Fruit fly (Drosophila melanogaster) whole organism, embryonic: ENCODE measurements around the gene CG17637.

Source experiments
- C15 ChIP-seq: fragments of 200-800 bp; sonication (Bioruptor generic); IDR thresholded peaks from 3 replicates; pipeline ENCODE4 v1.3.6; 2022; ENCODE audit warnings: missing biosample characterization, missing genetic modification characterization
- CG11093 ChIP-seq: fragments of 200-800 bp; sonication (Bioruptor generic); IDR thresholded peaks from 3 replicates; pipeline ENCODE4 v1.3.6; 2022; ENCODE audit warnings: missing biosample characterization, missing genetic modification characterization
- CG11696 ChIP-seq: fragments of 200-800 bp; sonication (Bioruptor generic); IDR thresholded peaks from 2 replicates; pipeline ENCODE4 v1.3.6; 2022; ENCODE audit warnings: missing biosample characterization, missing genetic modification characterization
- CG12659 ChIP-seq: fragments of 200-800 bp; sonication (Bioruptor generic); optimal IDR thresholded peaks from 3 replicates; lab custom pipeline; 2017; ENCODE audit warnings: mild to moderate bottlenecking, missing biosample characterization, missing genetic modification reagents, missing genetic modification characterization
- CG13123 ChIP-seq: fragments of 200-800 bp; sonication (Bioruptor generic); optimal IDR thresholded peaks from 2 replicates; lab custom pipeline; 2016; ENCODE audit warnings: missing biosample characterization, missing genetic modification characterization
- CG13624 ChIP-seq: fragments of 200-800 bp; sonication (Bioruptor generic); optimal IDR thresholded peaks from 2 replicates; lab custom pipeline; 2016; ENCODE audit warnings: missing biosample characterization, missing genetic modification characterization
- CG1603 ChIP-seq: fragments of 200-800 bp; sonication (Bioruptor generic); optimal IDR thresholded peaks from 2 replicates; lab custom pipeline; 2019; ENCODE audit warnings: missing biosample characterization, mild to moderate bottlenecking, missing genetic modification characterization, moderate library complexity
- CG18764 ChIP-seq: fragments of 200-800 bp; sonication (Bioruptor generic); optimal IDR thresholded peaks from 3 replicates; lab custom pipeline; 2016; ENCODE audit warnings: missing biosample characterization, missing genetic modification characterization
- CG5180 ChIP-seq: fragments of 200-800 bp; sonication (Bioruptor generic); optimal IDR thresholded peaks from 3 replicates; lab custom pipeline; 2017; ENCODE audit warnings: missing biosample characterization, missing genetic modification characterization, mild to moderate bottlenecking, moderate library complexity, missing genetic modification reagents
- CG6254 ChIP-seq: fragments of 200-800 bp; sonication (Bioruptor generic); optimal IDR thresholded peaks from 3 replicates; lab custom pipeline; 2017; ENCODE audit warnings: mild to moderate bottlenecking, missing biosample characterization, missing genetic modification reagents, missing genetic modification characterization
- CG6272 ChIP-seq: fragments of 200-800 bp; sonication (Bioruptor generic); IDR thresholded peaks from 2 replicates; pipeline ENCODE4 v1.3.6; 2022; ENCODE audit warnings: missing biosample characterization, missing genetic modification characterization
- CG6854 ChIP-seq: fragments of 200-800 bp; sonication (Bioruptor generic); optimal IDR thresholded peaks from 3 replicates; lab custom pipeline; 2017; ENCODE audit warnings: missing biosample characterization, mild to moderate bottlenecking, missing genetic modification characterization
- CG7271 ChIP-seq: fragments of 200-800 bp; sonication (Bioruptor generic); optimal IDR thresholded peaks from 2 replicates; lab custom pipeline; 2018; ENCODE audit warnings: missing biosample characterization, mild to moderate bottlenecking, missing genetic modification characterization, moderate library complexity
- CG7987 ChIP-seq: fragments of 200-800 bp; sonication (Bioruptor generic); optimal IDR thresholded peaks from 2 replicates; lab custom pipeline; 2018; ENCODE audit warnings: missing biosample characterization, mild to moderate bottlenecking, missing genetic modification characterization, moderate library complexity
- CG8924 ChIP-seq: fragments of 200-800 bp; optimal IDR thresholded peaks from 3 replicates; lab custom pipeline; 2019; ENCODE audit warnings: missing biosample characterization, mild to moderate bottlenecking, missing genetic modification characterization, moderate library complexity
- CTCF ChIP-seq: fragments of 200-800 bp; sonication (Bioruptor generic); optimal IDR thresholded peaks from 2 replicates; lab custom pipeline; 2017; ENCODE audit warnings: missing biosample characterization, mild to moderate bottlenecking, missing genetic modification characterization, moderate library complexity
- CkIIα-i1 ChIP-seq: fragments of 200-800 bp; sonication (Bioruptor generic); IDR thresholded peaks from 2 replicates; pipeline ENCODE4 v1.3.6; 2022; ENCODE audit warnings: missing biosample characterization, missing genetic modification characterization
- CoRest ChIP-seq: fragments of 200-800 bp; sonication (Bioruptor generic); optimal IDR thresholded peaks from 3 replicates; lab custom pipeline; 2018; ENCODE audit warnings: missing biosample characterization, mild to moderate bottlenecking, missing genetic modification characterization, moderate library complexity
- CrebB ChIP-seq: fragments of 200-800 bp; sonication (Bioruptor generic); optimal IDR thresholded peaks from 3 replicates; lab custom pipeline; 2018; ENCODE audit warnings: missing biosample characterization, mild to moderate bottlenecking, missing genetic modification characterization
- D19B ChIP-seq: fragments of 200-800 bp; sonication (Bioruptor generic); optimal IDR thresholded peaks from 2 replicates; lab custom pipeline; 2017; ENCODE audit warnings: missing biosample characterization, mild to moderate bottlenecking, missing genetic modification characterization
- Elba2 ChIP-seq: fragments of 200-800 bp; sonication (Bioruptor generic); optimal IDR thresholded peaks from 3 replicates; lab custom pipeline; 2016; ENCODE audit warnings: missing biosample characterization, missing genetic modification characterization
- Fer1 ChIP-seq: fragments of 200-800 bp; sonication (Bioruptor generic); optimal IDR thresholded peaks from 2 replicates; lab custom pipeline; 2017; ENCODE audit warnings: missing biosample characterization, mild to moderate bottlenecking, missing genetic modification characterization
- Hmr ChIP-seq: fragments of 200-800 bp; sonication (Bioruptor generic); optimal IDR thresholded peaks from 3 replicates; lab custom pipeline; 2017; ENCODE audit warnings: mild to moderate bottlenecking, missing biosample characterization, missing genetic modification reagents, missing genetic modification characterization
- PHDP ChIP-seq: fragments of 200-800 bp; sonication (Bioruptor generic); optimal IDR thresholded peaks from 3 replicates; lab custom pipeline; 2018; ENCODE audit warnings: missing biosample characterization, mild to moderate bottlenecking, missing genetic modification characterization, moderate library complexity
- Sin3A ChIP-seq: fragments of >200 bp; optimal IDR thresholded peaks from 2 replicates; lab custom pipeline; 2018
- Trl ChIP-seq, 3 experiments: fragments of >200 bp in 2 of 3; fragments of 200-800 bp in 1 of 3; sonication (Bioruptor generic) in 1 of 3; optimal IDR thresholded peaks; 2 replicates in 1 of 3; 3 replicates in 2 of 3; lab custom pipeline; 2016 to 2017; ENCODE audit warnings: missing biosample characterization in 1 of 3, missing genetic modification characterization in 1 of 3
- Usf ChIP-seq: fragments of 200-800 bp; sonication (Bioruptor generic); optimal IDR thresholded peaks from 2 replicates; lab custom pipeline; 2017; ENCODE audit warnings: missing genotype, missing biosample characterization, missing genetic modification characterization
- ac ChIP-seq: fragments of 200-800 bp; sonication (Bioruptor generic); optimal IDR thresholded peaks from 3 replicates; lab custom pipeline; 2017; ENCODE audit warnings: missing biosample characterization, mild to moderate bottlenecking, missing genetic modification characterization
- ara ChIP-seq: fragments of 200-800 bp; sonication (Bioruptor generic); IDR thresholded peaks from 2 replicates; pipeline ENCODE4 v1.3.6; 2022; ENCODE audit warnings: missing biosample characterization, missing genetic modification characterization
- ash1 ChIP-seq: fragments of 200-800 bp; sonication (Bioruptor generic); optimal IDR thresholded peaks from 2 replicates; lab custom pipeline; 2018; ENCODE audit warnings: missing biosample characterization, mild to moderate bottlenecking, missing genetic modification characterization
- az2 ChIP-seq: fragments of 200-800 bp; sonication (Bioruptor generic); optimal IDR thresholded peaks from 3 replicates; lab custom pipeline; 2016; ENCODE audit warnings: missing biosample characterization, missing genetic modification characterization
- bowl ChIP-seq: fragments of 200-800 bp; sonication (Bioruptor generic); IDR thresholded peaks from 2 replicates; pipeline ENCODE4 v1.3.6; 2022; ENCODE audit warnings: missing biosample characterization, missing genetic modification characterization
- chinmo ChIP-seq: fragments of 200-800 bp; sonication (Bioruptor generic); IDR thresholded peaks from 4 replicates; pipeline ENCODE4 v1.3.6; 2022; ENCODE audit warnings: missing biosample characterization, missing genetic modification characterization; ENCODE audit not compliant: partially characterized antibody
- ci ChIP-seq: fragments of 200-800 bp; sonication (Bioruptor generic); IDR thresholded peaks from 3 replicates; pipeline ENCODE4 v1.3.6; 2022; ENCODE audit warnings: missing biosample characterization, missing genetic modification characterization
- disco-r ChIP-seq: fragments of 200-800 bp; sonication (Bioruptor generic); optimal IDR thresholded peaks from 2 replicates; lab custom pipeline; 2016; ENCODE audit warnings: missing biosample characterization, missing genetic modification characterization
- fd102C ChIP-seq: fragments of 200-800 bp; sonication (Bioruptor generic); optimal IDR thresholded peaks from 2 replicates; lab custom pipeline; 2018; ENCODE audit warnings: missing biosample characterization, mild to moderate bottlenecking, missing genetic modification characterization, moderate library complexity
- ftz-f1 ChIP-seq: fragments of 200-800 bp; sonication (Bioruptor generic); optimal IDR thresholded peaks from 2 replicates; lab custom pipeline; 2016; ENCODE audit warnings: missing biosample characterization, missing genetic modification characterization
- hbn ChIP-seq: fragments of 200-800 bp; sonication (Bioruptor generic); IDR thresholded peaks from 2 replicates; pipeline ENCODE4 v1.3.6; 2022; ENCODE audit warnings: missing biosample characterization, missing genetic modification characterization; ENCODE audit not compliant: partially characterized antibody
- kah ChIP-seq: fragments of 200-800 bp; sonication (Bioruptor generic); optimal IDR thresholded peaks from 2 replicates; lab custom pipeline; 2018; ENCODE audit warnings: missing biosample characterization, mild to moderate bottlenecking, missing genetic modification characterization
- lmd ChIP-seq: fragments of 200-800 bp; sonication (Bioruptor generic); IDR thresholded peaks from 2 replicates; pipeline ENCODE4 v1.3.6; 2022; ENCODE audit warnings: missing biosample characterization, missing genetic modification characterization
- pan ChIP-seq, 4 experiments: fragments of >200 bp in 3 of 4; fragments of 200-800 bp in 1 of 4; sonication (Bioruptor generic) in 1 of 4; optimal IDR thresholded peaks in 3 of 4; IDR thresholded peaks in 1 of 4; 2 replicates each; pipeline versions ENCODE4 v1.3.6 to Lab custom; 2017 to 2022; ENCODE audit warnings: missing biosample characterization in 2 of 4, missing genetic modification characterization in 2 of 4, mixed read lengths in 1 of 4
- pita ChIP-seq: fragments of 200-800 bp; sonication (Bioruptor generic); optimal IDR thresholded peaks from 2 replicates; lab custom pipeline; 2017; ENCODE audit warnings: missing biosample characterization, mild to moderate bottlenecking, missing genetic modification characterization
- schlank ChIP-seq: fragments of 200-800 bp; sonication (Bioruptor generic); optimal IDR thresholded peaks from 2 replicates; lab custom pipeline; 2018; ENCODE audit warnings: missing biosample characterization, mild to moderate bottlenecking, missing genetic modification characterization
- sd ChIP-seq: fragments of 200-800 bp; sonication (Bioruptor generic); optimal IDR thresholded peaks from 3 replicates; lab custom pipeline; 2018; ENCODE audit warnings: missing biosample characterization, mild to moderate bottlenecking, missing genetic modification characterization, moderate library complexity
- slbo ChIP-seq: fragments of 200-800 bp; sonication (Bioruptor generic); IDR thresholded peaks from 2 replicates; pipeline ENCODE4 v1.3.6; 2022; ENCODE audit warnings: missing biosample characterization, missing genetic modification characterization
- ssp ChIP-seq: fragments of 200-800 bp; sonication (Bioruptor generic); IDR thresholded peaks from 2 replicates; pipeline ENCODE4 v1.3.6; 2022; ENCODE audit warnings: missing biosample characterization, missing genetic modification characterization
- tap ChIP-seq: fragments of 200-800 bp; optimal IDR thresholded peaks from 3 replicates; lab custom pipeline; 2019; ENCODE audit warnings: missing biosample characterization, mild to moderate bottlenecking, missing genetic modification characterization, moderate library complexity
- tll ChIP-seq, 2 experiments: fragments of 200-800 bp in 1 of 2; fragments of >200 bp in 1 of 2; sonication (Bioruptor generic) in 1 of 2; optimal IDR thresholded peaks; 2 replicates each; lab custom pipeline; 2017 to 2019; ENCODE audit warnings: missing biosample characterization in 2 of 2, missing genetic modification characterization in 2 of 2, mild to moderate bottlenecking in 1 of 2, moderate library complexity in 1 of 2
- tna ChIP-seq: fragments of 200-800 bp; sonication (Bioruptor generic); IDR thresholded peaks from 2 replicates; pipeline ENCODE4 v1.3.6; 2022; ENCODE audit warnings: missing biosample characterization, missing genetic modification characterization; ENCODE audit not compliant: partially characterized antibody

Gene CG17637

dm6 chr3L:20508136-20508635, 4.2 kb downstream of the CG17637 start (continued):
- no peak for TF ChIP-seq pita (GFP tag; lab: Kevin White, UChicago)
- peak; percentile 92 for TF ChIP-seq sd
- no peak for TF ChIP-seq fd102C (GFP tag; lab: Kevin White, UChicago)
- TF ChIP-seq CG7987 (GFP tag; lab: Kevin White, UChicago) = peak; percentile 78
- TF ChIP-seq CG13624 = peak; percentile 97
- TF ChIP-seq ac (GFP tag; lab: Kevin White, UChicago) = peak; percentile 13
- TF ChIP-seq pan (optimal IDR thresholded peaks at IDR 0.05; lab: Kevin White, UChicago) = no peak
- peak in 1 of 2 experiments; percentile 89 for TF ChIP-seq pan (GFP tag; optimal IDR thresholded peaks at IDR 0.05 in 1 of 2, IDR thresholded peaks at IDR 0.05 in 1 of 2)
- peak; percentile 74 for TF ChIP-seq CG11696
- TF ChIP-seq CG18764 (GFP tag; lab: Kevin White, UChicago) = peak; percentile 74
- TF ChIP-seq CG5180 (GFP tag; lab: Kevin White, UChicago) = peak; percentile 82
- peak; percentile 91 for TF ChIP-seq CG11093 (GFP tag; lab: Robert Waterston, UW)
- peak; percentile 89 for TF ChIP-seq CG8924 (tag; lab: Kevin White, UChicago)
- TF ChIP-seq CG6854 (GFP tag; lab: Kevin White, UChicago) = peak; percentile 85
- peak; percentile 42; the same call in 1 of the 2 replicates for TF ChIP-seq hbn (GFP tag; lab: Robert Waterston, UW)
- TF ChIP-seq tna (GFP tag; lab: Robert Waterston, UW) = no peak; the same call in 1 of the 2 replicates
- TF ChIP-seq ssp (GFP tag; lab: Robert Waterston, UW) = peak; percentile 86
- TF ChIP-seq D19B (GFP tag; lab: Kevin White, UChicago) = peak; percentile 91
- peak; percentile 98 for TF ChIP-seq slbo
- TF ChIP-seq az2 = peak; percentile 91
- peak; percentile 95 for TF ChIP-seq CoRest (tag; lab: Kevin White, UChicago)
- peak; percentile 80 for TF ChIP-seq CG1603 (tag; lab: Kevin White, UChicago)
- TF ChIP-seq Trl (optimal IDR thresholded peaks at IDR 0.05; lab: Kevin White, UChicago) = peak; percentile 65 to 88
- TF ChIP-seq Trl (GFP tag; optimal IDR thresholded peaks at IDR 0.05; lab: Kevin White, UChicago) = peak; percentile 85
- peak; percentile 1 for TF ChIP-seq CG7271 (tag; lab: Kevin White, UChicago)
- peak; percentile 94 for TF ChIP-seq Usf
- peak; percentile 63 for TF ChIP-seq kah (GFP tag; lab: Kevin White, UChicago)
- peak; percentile 84 for TF ChIP-seq ara (GFP tag; lab: Robert Waterston, UW)
- peak; percentile 56 for TF ChIP-seq tap (tag; lab: Kevin White, UChicago)
- TF ChIP-seq CrebB (tag; lab: Kevin White, UChicago) = peak; percentile 91
- peak; percentile 93 for TF ChIP-seq schlank
- peak; percentile 54; the same call in 1 of the 2 replicates for TF ChIP-seq CkIIα-i1
- peak; percentile 93 for TF ChIP-seq CG6272 (GFP tag; lab: Robert Waterston, UW)
- peak; percentile 95 for TF ChIP-seq CG12659 (GFP tag; lab: Kevin White, UChicago)
- TF ChIP-seq Elba2 (GFP tag; lab: Kevin White, UChicago) = no peak
- no peak for TF ChIP-seq tll (GFP tag; optimal IDR thresholded peaks at IDR 0.05; lab: Kevin White, UChicago)
- TF ChIP-seq CG13123 (GFP tag; lab: Kevin White, UChicago) = peak; percentile 77
- TF ChIP-seq CTCF (GFP tag; lab: Kevin White, UChicago) = peak; percentile 34
- TF ChIP-seq PHDP (tag; lab: Kevin White, UChicago) = peak; percentile 96
- TF ChIP-seq Sin3A (lab: Kevin White, UChicago) = no peak
- peak; percentile 74 for TF ChIP-seq CG6254 (GFP tag; lab: Kevin White, UChicago)
- TF ChIP-seq ash1 = peak; percentile 81
- peak; percentile 92 for TF ChIP-seq C15 (GFP tag; lab: Robert Waterston, UW)
- peak; percentile 96 for TF ChIP-seq lmd (GFP tag; lab: Robert Waterston, UW)
- 0 out of 4 replicates have a peak, but pooled peaks have one; percentile 38 for TF ChIP-seq chinmo
- peak; percentile 60 for TF ChIP-seq ftz-f1 (GFP tag; lab: Kevin White, UChicago)
- peak; percentile 86; the same call in 2 of the 3 replicates for TF ChIP-seq ci
- peak; percentile 84 for TF ChIP-seq disco-r (GFP tag; lab: Kevin White, UChicago)
- TF ChIP-seq Fer1 (GFP tag; lab: Kevin White, UChicago) = peak; percentile 95
- TF ChIP-seq Hmr (GFP tag; lab: Kevin White, UChicago) = peak; percentile 97
- peak; percentile 49; the same call in 1 of the 2 replicates for TF ChIP-seq bowl (GFP tag; lab: Robert Waterston, UW)
